Worm (Caenorhabditis elegans) whole organism, L1 larva: ENCODE data around the gene Y37D8A.19.

Source experiments
- C04F5.9 ChIP-seq: sonication (generic microtip); optimal IDR thresholded peaks from 2 replicates; lab custom pipeline; 2016; ENCODE audit warnings: missing genetic modification characterization, missing compliant biosample characterization
- C16A3.4 ChIP-seq: fragments of 150-350 bp; optimal IDR thresholded peaks from 2 replicates; lab custom pipeline; 2014; ENCODE audit warnings: missing biosample characterization, missing genetic modification characterization
- C34B4.2 ChIP-seq: sonication (generic microtip); optimal IDR thresholded peaks from 2 replicates; lab custom pipeline; 2017; ENCODE audit warnings: mild to moderate bottlenecking, missing genetic modification characterization, missing compliant biosample characterization
- F16B12.6 ChIP-seq: fragments of 150-350 bp; optimal IDR thresholded peaks from 2 replicates; lab custom pipeline; 2014; ENCODE audit warnings: missing biosample characterization, missing genetic modification characterization
- aly-2 ChIP-seq: fragments of 150-350 bp; optimal IDR thresholded peaks from 2 replicates; lab custom pipeline; 2014; ENCODE audit warnings: missing biosample characterization, missing genetic modification characterization
- blmp-1 ChIP-seq: fragments of 150-350 bp; optimal IDR thresholded peaks from 2 replicates; lab custom pipeline; 2014; ENCODE audit warnings: missing biosample characterization, missing genetic modification characterization
- ceh-63 ChIP-seq: fragments of 200-800 bp; sonication (Bioruptor generic); optimal IDR thresholded peaks from 2 replicates; lab custom pipeline; 2018; ENCODE audit warnings: mild to moderate bottlenecking, missing genetic modification characterization, missing compliant biosample characterization
- ceh-82 ChIP-seq, 3 experiments: fragments of 150-350 bp in 1 of 3; sonication (generic microtip) in 2 of 3; optimal IDR thresholded peaks; 2 replicates each; lab custom pipeline; 2014 to 2017; ENCODE audit warnings: missing biosample characterization in 3 of 3, missing genetic modification characterization in 3 of 3
- ceh-88 ChIP-seq: fragments of 200-800 bp; sonication (Bioruptor generic); IDR thresholded peaks from 2 replicates; pipeline ENCODE4 v1.3.6; 2022; ENCODE audit warnings: missing genetic modification characterization, missing compliant biosample characterization
- ceh-90 ChIP-seq: sonication (generic microtip); optimal IDR thresholded peaks from 2 replicates; lab custom pipeline; 2016; ENCODE audit warnings: missing genetic modification characterization, missing compliant biosample characterization
- ces-1 ChIP-seq: fragments of 150-350 bp; optimal IDR thresholded peaks from 2 replicates; lab custom pipeline; 2014; ENCODE audit warnings: missing biosample characterization, missing genetic modification reagents, missing genetic modification characterization
- dsc-1 ChIP-seq: sonication (generic microtip); optimal IDR thresholded peaks from 2 replicates; lab custom pipeline; 2016; ENCODE audit warnings: mild to moderate bottlenecking, missing genetic modification characterization, missing compliant biosample characterization
- efl-1 ChIP-seq, 4 experiments: fragments of 150-350 bp; optimal IDR thresholded peaks in 3 of 4; peaks in 1 of 4; 1 replicate in 1 of 4; 2 replicates in 3 of 4; lab custom pipeline; 2014; ENCODE audit warnings: missing biosample characterization in 2 of 4, missing genetic modification characterization in 2 of 4, missing genetic modification reagents in 2 of 4
- egl-13 ChIP-seq: sonication (generic microtip); optimal IDR thresholded peaks from 2 replicates; lab custom pipeline; 2016; ENCODE audit warnings: missing genotype, missing genetic modification reagents, missing genetic modification characterization, missing compliant biosample characterization
- elt-3 ChIP-seq, 6 experiments: fragments of 150-350 bp in 1 of 6; sonication (generic microtip); optimal IDR thresholded peaks; 2 replicates each; lab custom pipeline; 2017 to 2018; ENCODE audit warnings: missing biosample characterization in 6 of 6, missing genetic modification characterization in 6 of 6, inconsistent platforms in 1 of 6
- ets-5 ChIP-seq: fragments of 200-800 bp; sonication (Bioruptor generic); IDR thresholded peaks from 2 replicates; pipeline ENCODE4 v1.3.6; 2022; ENCODE audit warnings: missing genetic modification characterization, missing compliant biosample characterization
- fkh-10 ChIP-seq: sonication (generic microtip); optimal IDR thresholded peaks from 2 replicates; lab custom pipeline; 2017; ENCODE audit warnings: missing biosample characterization, missing genetic modification reagents, missing genetic modification characterization
- fkh-8 ChIP-seq: sonication (generic microtip); optimal IDR thresholded peaks from 2 replicates; lab custom pipeline; 2016; ENCODE audit warnings: mild to moderate bottlenecking, missing genetic modification characterization, missing compliant biosample characterization
- grh-1 ChIP-seq: fragments of 200-800 bp; sonication (Bioruptor generic); IDR thresholded peaks from 2 replicates; pipeline ENCODE4 v1.3.6; 2022; ENCODE audit warnings: missing genetic modification reagents, missing genetic modification characterization, missing compliant biosample characterization
- hlh-17 ChIP-seq: fragments of 200-800 bp; sonication (Bioruptor generic); optimal IDR thresholded peaks from 2 replicates; lab custom pipeline; 2018; ENCODE audit warnings: missing genetic modification characterization, mild to moderate bottlenecking, missing compliant biosample characterization, moderate library complexity, borderline replicate concordance
- hpl-2 ChIP-seq: fragments of 150-350 bp; optimal IDR thresholded peaks from 2 replicates; lab custom pipeline; 2014; ENCODE audit warnings: missing biosample characterization, missing genetic modification reagents, missing genetic modification characterization
- irx-1 ChIP-seq: sonication (generic microtip); optimal IDR thresholded peaks from 2 replicates; lab custom pipeline; 2016; ENCODE audit warnings: missing genetic modification characterization, missing compliant biosample characterization
- lin-13 ChIP-seq: fragments of 150-350 bp; optimal IDR thresholded peaks from 2 replicates; lab custom pipeline; 2014; ENCODE audit warnings: missing biosample characterization, missing genetic modification reagents, missing genetic modification characterization
- lin-14 ChIP-seq: fragments of 200-800 bp; sonication (Bioruptor generic); optimal IDR thresholded peaks from 2 replicates; lab custom pipeline; 2018; ENCODE audit warnings: mild to moderate bottlenecking, missing genetic modification characterization, moderate library complexity, missing compliant biosample characterization
- lin-15B ChIP-seq: fragments of 150-350 bp; sonication (generic microtip); optimal IDR thresholded peaks from 3 replicates; lab custom pipeline; 2014; ENCODE audit warnings: missing biosample characterization, missing genetic modification characterization
- lin-35 ChIP-seq, 2 experiments: fragments of 150-350 bp; optimal IDR thresholded peaks; 2 replicates each; lab custom pipeline; 2014; ENCODE audit warnings: missing biosample characterization in 2 of 2, missing genetic modification characterization in 2 of 2, missing genetic modification reagents in 2 of 2
- lin-39 ChIP-seq: fragments of 150-350 bp; optimal IDR thresholded peaks from 2 replicates; lab custom pipeline; 2014; ENCODE audit warnings: missing biosample characterization, missing genetic modification reagents, missing genetic modification characterization
- lir-3 ChIP-seq: sonication (generic microtip); optimal IDR thresholded peaks from 2 replicates; lab custom pipeline; 2016; ENCODE audit warnings: mild to moderate bottlenecking, missing genetic modification characterization, moderate library complexity, missing compliant biosample characterization; ENCODE audit not compliant: poor library complexity
- lsy-2 ChIP-seq, 2 experiments: fragments of 150-350 bp; optimal IDR thresholded peaks; 2 replicates each; lab custom pipeline; 2014; ENCODE audit warnings: missing biosample characterization in 2 of 2, missing genetic modification characterization in 2 of 2
- mab-9 ChIP-seq: fragments of 200-800 bp; sonication (Bioruptor generic); IDR thresholded peaks from 2 replicates; pipeline ENCODE4 v1.3.6; 2022; ENCODE audit warnings: missing genetic modification reagents, missing genetic modification characterization, missing compliant biosample characterization
- mef-2 ChIP-seq: fragments of 150-350 bp; optimal IDR thresholded peaks from 2 replicates; lab custom pipeline; 2014; ENCODE audit warnings: missing biosample characterization, missing genetic modification characterization
- mep-1 ChIP-seq: fragments of 150-350 bp; optimal IDR thresholded peaks from 2 replicates; lab custom pipeline; 2014; ENCODE audit warnings: missing biosample characterization, missing genetic modification characterization
- nhr-11 ChIP-seq: fragments of 150-350 bp; optimal IDR thresholded peaks from 2 replicates; lab custom pipeline; 2014; ENCODE audit warnings: missing biosample characterization, missing genetic modification characterization
- nhr-20 ChIP-seq: sonication (generic microtip); optimal IDR thresholded peaks from 2 replicates; lab custom pipeline; 2016; ENCODE audit warnings: mild to moderate bottlenecking, missing genetic modification characterization, missing compliant biosample characterization
- nhr-237 ChIP-seq: fragments of 150-350 bp; optimal IDR thresholded peaks from 2 replicates; lab custom pipeline; 2014; ENCODE audit warnings: missing biosample characterization, missing genetic modification characterization
- nhr-28 ChIP-seq: fragments of 150-350 bp; optimal IDR thresholded peaks from 2 replicates; lab custom pipeline; 2014; ENCODE audit warnings: missing biosample characterization, missing genetic modification characterization
- nhr-47 ChIP-seq: sonication (generic microtip); optimal IDR thresholded peaks from 2 replicates; lab custom pipeline; 2016; ENCODE audit warnings: mild to moderate bottlenecking, missing genetic modification characterization, moderate library complexity, missing compliant biosample characterization
- nhr-71 ChIP-seq: sonication (generic microtip); optimal IDR thresholded peaks from 2 replicates; lab custom pipeline; 2016; ENCODE audit warnings: mild to moderate bottlenecking, missing genetic modification characterization, moderate library complexity, missing compliant biosample characterization
- nhr-76 ChIP-seq: sonication (generic microtip); optimal IDR thresholded peaks from 2 replicates; lab custom pipeline; 2017; ENCODE audit warnings: missing biosample characterization, missing genetic modification characterization
- nhr-84 ChIP-seq: sonication (generic microtip); optimal IDR thresholded peaks from 2 replicates; lab custom pipeline; 2017; ENCODE audit warnings: missing biosample characterization, missing genetic modification characterization
- nhr-85 ChIP-seq: sonication (generic microtip); peaks from one replicate; lab custom pipeline; 2016; ENCODE audit warnings: missing genetic modification characterization, inconsistent platforms, missing compliant biosample characterization
- snu-23 ChIP-seq: sonication (generic microtip); optimal IDR thresholded peaks from 2 replicates; lab custom pipeline; 2016; ENCODE audit warnings: missing genetic modification characterization, missing compliant biosample characterization
- tbx-2 ChIP-seq: sonication (generic microtip); optimal IDR thresholded peaks from 2 replicates; lab custom pipeline; 2016; ENCODE audit warnings: missing genetic modification characterization, missing compliant biosample characterization
- tlp-1 ChIP-seq: fragments of 150-350 bp; optimal IDR thresholded peaks from 2 replicates; lab custom pipeline; 2014; ENCODE audit warnings: missing biosample characterization, missing genetic modification characterization
- unc-86 ChIP-seq: sonication (generic microtip); optimal IDR thresholded peaks from 2 replicates; lab custom pipeline; 2016; ENCODE audit warnings: missing genetic modification characterization, missing compliant biosample characterization
- unc-98 ChIP-seq: fragments of 200-800 bp; sonication (Bioruptor generic); IDR thresholded peaks from 2 replicates; pipeline ENCODE4 v1.3.6; 2022; ENCODE audit warnings: missing genetic modification characterization, missing compliant biosample characterization
- xbp-1 ChIP-seq: sonication (generic microtip); optimal IDR thresholded peaks from 2 replicates; lab custom pipeline; 2016; ENCODE audit warnings: missing genetic modification characterization, missing compliant biosample characterization
- zip-4 ChIP-seq: fragments of 200-800 bp; sonication (Bioruptor generic); optimal IDR thresholded peaks from 2 replicates; lab custom pipeline; 2018; ENCODE audit warnings: mild to moderate bottlenecking, missing genetic modification characterization, moderate library complexity, missing compliant biosample characterization
- ztf-11 ChIP-seq, 2 experiments: sonication (generic microtip); optimal IDR thresholded peaks; 2 replicates each; lab custom pipeline; 2016 to 2017; ENCODE audit warnings: missing genetic modification characterization in 2 of 2, missing biosample characterization in 1 of 2, missing compliant biosample characterization in 1 of 2

The Y37D8A.19 gene

ce11 chrIII:12931108-12931507, 1.4 kb downstream of the Y37D8A.19 start:
- TF ChIP-seq mab-9 (GFP tag; lab: Robert Waterston, UW) (no peak), ces-1 (GFP tag; lab: Kevin White, UChicago) (no peak), efl-1 (optimal IDR thresholded peaks at IDR 0.05; lab: Kevin White, UChicago) (no peak), efl-1 (GFP tag; optimal IDR thresholded peaks at IDR 0.05 in 1 of 2; lab: Kevin White, UChicago) (peak in 1 of 2 experiments; percentile 22), ets-5 (GFP tag; lab: Robert Waterston, UW) (no peak), hlh-17 (GFP tag; lab: Kevin White, UChicago) (no peak), lir-3 (tag; lab: Kevin White, UChicago) (no peak), hpl-2 (GFP tag; lab: Kevin White, UChicago) (no peak), egl-13 (no peak), ceh-88 (GFP tag; lab: Robert Waterston, UW) (no peak), ceh-90 (no peak), grh-1 (GFP tag; lab: Robert Waterston, UW) (0 out of 2 replicates have a peak, but pooled peaks have one; percentile 16), aly-2 (tag; lab: Kevin White, UChicago) (no peak)

- TF ChIP-seq nhr-20 (tag; lab: Kevin White, UChicago) (peak; percentile 70), nhr-85 (tag; lab: Kevin White, UChicago) (peak; percentile 78), aly-2 (tag; lab: Kevin White, UChicago) (peak; percentile 30), ceh-82 (tag; optimal IDR thresholded peaks at IDR 0.05; lab: Kevin White, UChicago) (peak; percentile 75 to 76 (median 76)), ztf-11 (tag; optimal IDR thresholded peaks at IDR 0.05; lab: Kevin White, UChicago) (peak in 1 of 2 experiments; percentile 21), F16B12.6 (tag; lab: Kevin White, UChicago) (peak; percentile 73), lin-14 (GFP tag; lab: Kevin White, UChicago) (no peak), C04F5.9 (peak; percentile 26), nhr-84 (tag; lab: Kevin White, UChicago) (no peak), lin-39 (tag; lab: Kevin White, UChicago) (peak; percentile 73), fkh-10 (GFP tag; lab: Kevin White, UChicago) (peak; percentile 2), C34B4.2 (no peak), nhr-71 (tag; lab: Kevin White, UChicago) (peak; percentile 83), lsy-2 (tag; optimal IDR thresholded peaks at IDR 0.05; lab: Kevin White, UChicago) (peak; percentile 87 to 89), grh-1 (GFP tag; lab: Robert Waterston, UW) (peak; percentile 53; the same call in 1 of the 2 replicates), snu-23 (GFP tag; lab: Kevin White, UChicago) (peak; percentile 81), mef-2 (tag; lab: Kevin White, UChicago) (no peak), ceh-63 (no peak), ets-5 (GFP tag; lab: Robert Waterston, UW) (no peak), tlp-1 (tag; lab: Kevin White, UChicago) (no peak), mep-1 (tag; lab: Kevin White, UChicago) (peak; percentile 92), C16A3.4 (peak; percentile 52), hpl-2 (GFP tag; lab: Kevin White, UChicago) (no peak), lin-13 (peak; percentile 60), unc-98 (GFP tag; lab: Robert Waterston, UW) (no peak), tbx-2 (tag; lab: Kevin White, UChicago) (peak; percentile 79), nhr-76 (tag; lab: Kevin White, UChicago) (peak; percentile 26), zip-4 (GFP tag; lab: Kevin White, UChicago) (no peak), dsc-1 (tag; lab: Kevin White, UChicago) (peak; percentile 71), hlh-17 (GFP tag; lab: Kevin White, UChicago) (no peak), ces-1 (GFP tag; lab: Kevin White, UChicago) (no peak), xbp-1 (tag; lab: Kevin White, UChicago) (peak; percentile 76), elt-3 (tag; optimal IDR thresholded peaks at IDR 0.05; lab: Kevin White, UChicago) (peak in 2 of 6 experiments; percentile 17 to 38), blmp-1 (tag; lab: Kevin White, UChicago) (peak; percentile 65), nhr-237 (tag; lab: Kevin White, UChicago) (no peak), lin-35 (GFP tag; optimal IDR thresholded peaks at IDR 0.05; lab: Kevin White, UChicago) (peak; percentile 79 to 86), lin-15B (tag; lab: Kevin White, UChicago) (peak; percentile 67), unc-86 (tag; lab: Kevin White, UChicago) (peak; percentile 72), nhr-28 (tag; lab: Kevin White, UChicago) (no peak), nhr-11 (tag; lab: Kevin White, UChicago) (no peak), irx-1 (tag; lab: Kevin White, UChicago) (peak; percentile 66), nhr-47 (tag; lab: Kevin White, UChicago) (peak; percentile 91), fkh-8 (tag; lab: Kevin White, UChicago) (peak; percentile 41)
Measured at ce11 chrIII:12931786-12932427, 2.2 kb downstream of the Y37D8A.19 start, which contains the start of gene rbm-7. rbm-7 (minus strand) TSS chrIII:12931867.
